ENCODE assay signal across 1 fruit fly cellular context in genomic region chrX:17357443-17357842, dm6.
TF ChIP-seq lines count a peak whose summit lies in the region.

No protein-coding gene starts in this region.

TF ChIP-seq in whole organism, embryonic, 481 proteins besides CTCF, POLR2A, EP300 and RAD21 (continued from another document):
- TF ChIP-seq CG12219 (GFP tag; optimal IDR thresholded peaks at IDR 0.05; lab: Kevin White, UChicago) (no peak), CG15073 (GFP tag; optimal IDR thresholded peaks at IDR 0.05; lab: Kevin White, UChicago) (no peak), ewg (GFP tag; optimal IDR thresholded peaks at IDR 0.05; lab: Kevin White, UChicago) (no peak), fd3F (GFP tag; optimal IDR thresholded peaks at IDR 0.05; lab: Kevin White, UChicago) (no peak), CG2712 (tag; optimal IDR thresholded peaks at IDR 0.05; lab: Kevin White, UChicago) (peak; percentile 0), mld (GFP tag; IDR thresholded peaks at IDR 0.05; lab: Robert Waterston, UW; ENCODE audit: partially characterized antibody) (no peak), sd (tag; optimal IDR thresholded peaks at IDR 0.05; lab: Kevin White, UChicago) (no peak), fd102C (GFP tag; optimal IDR thresholded peaks at IDR 0.05; lab: Kevin White, UChicago) (no peak), CG33557 (GFP tag; optimal IDR thresholded peaks at IDR 0.05; lab: Kevin White, UChicago) (peak; percentile 44), unpg (GFP tag; optimal IDR thresholded peaks at IDR 0.05; lab: Kevin White, UChicago) (peak; percentile 27), CG10431 (GFP tag; optimal IDR thresholded peaks at IDR 0.05; lab: Kevin White, UChicago) (no peak), CG18262 (tag; optimal IDR thresholded peaks at IDR 0.05; lab: Kevin White, UChicago) (no peak), jumu (GFP tag; optimal IDR thresholded peaks at IDR 0.05; lab: Kevin White, UChicago) (peak; percentile 11), Dref (GFP tag; IDR thresholded peaks at IDR 0.05; lab: Robert Waterston, UW) (no peak), croc (GFP tag; conservative IDR thresholded peaks at IDR 0.05; lab: Robert Waterston, UW) (no peak), CG17361 (GFP tag; IDR thresholded peaks at IDR 0.05; lab: Robert Waterston, UW) (no peak), CG17186 (GFP tag; optimal IDR thresholded peaks at IDR 0.05; lab: Kevin White, UChicago) (no peak), caup (GFP tag; optimal IDR thresholded peaks at IDR 0.05; lab: Kevin White, UChicago; ENCODE audit: severe bottlenecking) (no peak), gem (tag; optimal IDR thresholded peaks at IDR 0.05; lab: Kevin White, UChicago) (peak; percentile 52), CG3281 (GFP tag; optimal IDR thresholded peaks at IDR 0.05; lab: Kevin White, UChicago) (no peak), CG12155 (GFP tag; optimal IDR thresholded peaks at IDR 0.05; lab: Kevin White, UChicago) (no peak), pb (GFP tag; optimal IDR thresholded peaks at IDR 0.05; lab: Kevin White, UChicago) (no peak), Doc3 (GFP tag; IDR thresholded peaks at IDR 0.05; lab: Robert Waterston, UW; ENCODE audit: partially characterized antibody) (no peak), CG1529 (GFP tag; optimal IDR thresholded peaks at IDR 0.05; lab: Kevin White, UChicago) (no peak), nerfin-1 (tag; optimal IDR thresholded peaks at IDR 0.05; lab: Kevin White, UChicago) (no peak), bsh (GFP tag; optimal IDR thresholded peaks at IDR 0.05; lab: Kevin White, UChicago) (peak in 1 of 2 experiments; percentile 66), row (GFP tag; IDR thresholded peaks at IDR 0.05; lab: Robert Waterston, UW) (peak; percentile 51; the same call in 2 of the 3 replicates), gt (GFP tag; IDR thresholded peaks at IDR 0.05; lab: Robert Waterston, UW) (no peak), sens (GFP tag; lab: Kevin White, UChicago) (peak; percentile 94), CG30403 (GFP tag; optimal IDR thresholded peaks at IDR 0.05; lab: Kevin White, UChicago) (peak; percentile 13), vfl (GFP tag; optimal IDR thresholded peaks at IDR 0.05; lab: Kevin White, UChicago) (no peak), unc-4 (GFP tag; IDR thresholded peaks at IDR 0.05; lab: Robert Waterston, UW; ENCODE audit: partially characterized antibody) (no peak), trem (tag; optimal IDR thresholded peaks at IDR 0.05; lab: Kevin White, UChicago) (no peak), CG12391 (tag; optimal IDR thresholded peaks at IDR 0.05; lab: Kevin White, UChicago) (peak; percentile 29), toy (GFP tag; IDR thresholded peaks at IDR 0.05; lab: Robert Waterston, UW) (no peak), Taf1 (GFP tag; IDR thresholded peaks at IDR 0.05; lab: Robert Waterston, UW) (no peak), CG6175 (GFP tag; IDR thresholded peaks at IDR 0.05; lab: Robert Waterston, UW) (no peak), CG8765 (GFP tag; IDR thresholded peaks at IDR 0.05; lab: Robert Waterston, UW) (no peak), CG11504 (tag; optimal IDR thresholded peaks at IDR 0.05; lab: Kevin White, UChicago) (peak; percentile 11), crol (GFP tag; IDR thresholded peaks at IDR 0.05; lab: Robert Waterston, UW) (no peak), onecut (GFP tag; IDR thresholded peaks at IDR 0.05; lab: Robert Waterston, UW) (peak; percentile 26; the same call in 1 of the 2 replicates), YL-1 (GFP tag; optimal IDR thresholded peaks at IDR 0.05; lab: Kevin White, UChicago) (no peak), slp2 (GFP tag; optimal IDR thresholded peaks at IDR 0.05; lab: Kevin White, UChicago) (peak; percentile 3), CG15601 (tag; optimal IDR thresholded peaks at IDR 0.05; lab: Kevin White, UChicago) (peak; percentile 10), CG3838 (GFP tag; optimal IDR thresholded peaks at IDR 0.05; lab: Kevin White, UChicago) (no peak), CG16779 (GFP tag; IDR thresholded peaks at IDR 0.05; lab: Robert Waterston, UW) (no peak), Side (GFP tag; optimal IDR thresholded peaks at IDR 0.05; lab: Kevin White, UChicago) (peak; percentile 5), sob (GFP tag; IDR thresholded peaks at IDR 0.05; lab: Robert Waterston, UW) (no peak), Lim3 (GFP tag; IDR thresholded peaks at IDR 0.05; lab: Robert Waterston, UW) (no peak), Ets65A (GFP tag; lab: Kevin White, UChicago) (no peak), lola (GFP tag; optimal IDR thresholded peaks at IDR 0.05; lab: Kevin White, UChicago) (peak in 1 of 3 experiments; percentile 64), CG10274 (GFP tag; optimal IDR thresholded peaks at IDR 0.05; lab: Kevin White, UChicago) (no peak), hkb (optimal IDR thresholded peaks at IDR 0.05; lab: Kevin White, UChicago) (no peak), hkb (GFP tag; IDR thresholded peaks at IDR 0.05; lab: Robert Waterston, UW) (no peak), MBD-R2 (GFP tag; IDR thresholded peaks at IDR 0.05; lab: Robert Waterston, UW) (no peak), Eip74EF (GFP tag; optimal IDR thresholded peaks at IDR 0.05; lab: Kevin White, UChicago) (no peak), stwl (tag; optimal IDR thresholded peaks at IDR 0.05; lab: Kevin White, UChicago) (no peak), Xbp1 (GFP tag; optimal IDR thresholded peaks at IDR 0.05; lab: Kevin White, UChicago) (peak; percentile 1), CG16863 (GFP tag; optimal IDR thresholded peaks at IDR 0.05; lab: Kevin White, UChicago) (no peak), zf30C (GFP tag; optimal IDR thresholded peaks at IDR 0.05; lab: Kevin White, UChicago) (no peak), CG33213 (GFP tag; optimal IDR thresholded peaks at IDR 0.05; lab: Kevin White, UChicago) (no peak), emc (GFP tag; optimal IDR thresholded peaks at IDR 0.05; lab: Kevin White, UChicago) (no peak), ac (GFP tag; optimal IDR thresholded peaks at IDR 0.05; lab: Kevin White, UChicago) (no peak), crp (GFP tag; optimal IDR thresholded peaks at IDR 0.05; lab: Kevin White, UChicago) (no peak), zen (tag; optimal IDR thresholded peaks at IDR 0.05; lab: Kevin White, UChicago) (no peak), CG2875 (GFP tag; optimal IDR thresholded peaks at IDR 0.05; lab: Kevin White, UChicago) (no peak), Rx (GFP tag; IDR thresholded peaks at IDR 0.05; lab: Robert Waterston, UW) (no peak), gro (GFP tag; optimal IDR thresholded peaks at IDR 0.05; lab: Kevin White, UChicago) (no peak), Optix (GFP tag; IDR thresholded peaks at IDR 0.05; lab: Robert Waterston, UW) (no peak), CG17568 (GFP tag; optimal IDR thresholded peaks at IDR 0.05; lab: Kevin White, UChicago) (no peak), Rfx (GFP tag; IDR thresholded peaks at IDR 0.05; lab: Robert Waterston, UW) (no peak), CG6791 (GFP tag; IDR thresholded peaks at IDR 0.05; lab: Robert Waterston, UW; ENCODE audit: partially characterized antibody) (no peak), Camta (GFP tag; optimal IDR thresholded peaks at IDR 0.05; lab: Kevin White, UChicago) (no peak), CG7928 (GFP tag; optimal IDR thresholded peaks at IDR 0.05; lab: Kevin White, UChicago) (no peak), MTF-1 (GFP tag; optimal IDR thresholded peaks at IDR 0.05; lab: Kevin White, UChicago; ENCODE audit: borderline replicate concordance) (no peak), eyg (GFP tag; optimal IDR thresholded peaks at IDR 0.05; lab: Kevin White, UChicago) (no peak), CG31365 (tag; optimal IDR thresholded peaks at IDR 0.05; lab: Kevin White, UChicago) (no peak), cad (GFP tag; optimal IDR thresholded peaks at IDR 0.05; lab: Kevin White, UChicago) (no peak), E2f2 (GFP tag; IDR thresholded peaks at IDR 0.05; lab: Robert Waterston, UW) (no peak), CG9932 (GFP tag; IDR thresholded peaks at IDR 0.05; lab: Robert Waterston, UW) (no peak), CG7556 (GFP tag; optimal IDR thresholded peaks at IDR 0.05; lab: Kevin White, UChicago) (no peak), CG11398 (GFP tag; optimal IDR thresholded peaks at IDR 0.05; lab: Kevin White, UChicago) (no peak), btn (GFP tag; optimal IDR thresholded peaks at IDR 0.05; lab: Kevin White, UChicago) (no peak), NC2β (GFP tag; optimal IDR thresholded peaks at IDR 0.05; lab: Kevin White, UChicago) (no peak), Aef1 (GFP tag; IDR thresholded peaks at IDR 0.05; lab: Robert Waterston, UW) (no peak), amos (GFP tag; IDR thresholded peaks at IDR 0.05; lab: Robert Waterston, UW; ENCODE audit: partially characterized antibody) (no peak), CG2889 (GFP tag; IDR thresholded peaks at IDR 0.05; lab: Robert Waterston, UW) (no peak), Hr78 (GFP tag; optimal IDR thresholded peaks at IDR 0.05; lab: Kevin White, UChicago) (no peak), CG30020 (tag; optimal IDR thresholded peaks at IDR 0.05; lab: Kevin White, UChicago) (no peak), esg (GFP tag; conservative IDR thresholded peaks at IDR 0.05; lab: Robert Waterston, UW) (no peak), CG10565 (GFP tag; optimal IDR thresholded peaks at IDR 0.05; lab: Kevin White, UChicago) (no peak)
